Worm (Caenorhabditis elegans): Measurements from ENCODE around the gene spat-2.

The spat-2 gene

DNA sequence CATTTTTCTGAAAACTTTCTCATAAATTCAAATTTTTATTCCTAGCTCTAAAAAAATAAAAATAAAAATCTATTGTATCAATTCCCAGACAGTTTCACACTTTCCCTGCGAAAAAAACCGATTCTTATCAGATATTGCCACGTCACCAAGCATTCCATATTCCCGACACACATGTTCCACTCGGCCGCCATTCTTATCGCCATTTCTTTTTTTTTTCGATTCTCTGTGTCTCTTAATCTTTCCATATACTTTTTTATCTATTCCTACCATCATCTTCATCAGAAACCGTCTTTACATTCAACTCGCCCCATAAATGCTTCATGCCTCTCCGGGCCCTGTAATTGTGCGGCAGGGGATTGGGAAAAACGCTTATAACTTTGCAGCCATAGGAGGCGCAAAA is 50.7 kb downstream of the spat-2 start:
- no peak for TF ChIP-seq cog-1 (tag; optimal IDR thresholded peaks at IDR 0.05)
- no peak for TF ChIP-seq ztf-23 (GFP tag; IDR thresholded peaks at IDR 0.05)
- no peak for TF ChIP-seq T22C8.4 (GFP tag; IDR thresholded peaks at IDR 0.05)
- TF ChIP-seq med-1 (GFP tag; optimal IDR thresholded peaks at IDR 0.05; ENCODE audit: insufficient read depth), result no peak
- TF ChIP-seq ref-1 (GFP tag; conservative IDR thresholded peaks at IDR 0.05), result no peak
- TF ChIP-seq tab-1 (GFP tag; IDR thresholded peaks at IDR 0.05), result no peak
- no peak for TF ChIP-seq klf-2 (GFP tag; conservative IDR thresholded peaks at IDR 0.05)
- TF ChIP-seq flt-1 (GFP tag; IDR thresholded peaks at IDR 0.05), result no peak
- TF ChIP-seq ztf-29 (GFP tag; IDR thresholded peaks at IDR 0.05), result no peak

DNA sequence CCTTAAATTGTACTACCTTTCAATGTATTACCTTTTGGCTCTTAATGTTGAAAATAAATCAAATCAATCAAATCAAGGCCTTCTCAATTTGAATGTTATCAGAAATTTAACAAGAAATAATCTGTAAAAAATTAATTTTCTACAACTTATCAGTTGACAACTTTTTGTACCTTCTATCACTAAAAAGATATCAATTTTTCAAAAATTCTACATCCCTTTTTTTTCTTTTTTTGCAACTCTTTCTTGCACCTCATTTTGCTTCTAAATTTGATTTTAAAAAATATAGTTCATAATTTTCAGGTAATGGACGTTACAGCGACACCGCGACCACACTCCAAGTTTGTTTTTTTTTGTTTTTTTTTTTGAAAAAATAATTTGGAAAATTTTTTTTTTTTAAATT is 51.4 kb downstream of the spat-2 start, which contains the start of gene W09D6.5:
Gene W09D6.5 (plus strand): TSS at position 301 of the 400 bp plus-strand sequence.
- TF ChIP-seq med-1 (GFP tag; optimal IDR thresholded peaks at IDR 0.05; ENCODE audit: insufficient read depth) (no peak), ref-1 (GFP tag; conservative IDR thresholded peaks at IDR 0.05) (no peak), ztf-23 (GFP tag; IDR thresholded peaks at IDR 0.05) (no peak), flt-1 (GFP tag; IDR thresholded peaks at IDR 0.05) (no peak), tab-1 (GFP tag; IDR thresholded peaks at IDR 0.05) (no peak), T22C8.4 (GFP tag; IDR thresholded peaks at IDR 0.05) (no peak), ztf-29 (GFP tag; IDR thresholded peaks at IDR 0.05) (no peak), klf-2 (GFP tag; conservative IDR thresholded peaks at IDR 0.05) (no peak), cog-1 (tag; optimal IDR thresholded peaks at IDR 0.05) (no peak)

DNA sequence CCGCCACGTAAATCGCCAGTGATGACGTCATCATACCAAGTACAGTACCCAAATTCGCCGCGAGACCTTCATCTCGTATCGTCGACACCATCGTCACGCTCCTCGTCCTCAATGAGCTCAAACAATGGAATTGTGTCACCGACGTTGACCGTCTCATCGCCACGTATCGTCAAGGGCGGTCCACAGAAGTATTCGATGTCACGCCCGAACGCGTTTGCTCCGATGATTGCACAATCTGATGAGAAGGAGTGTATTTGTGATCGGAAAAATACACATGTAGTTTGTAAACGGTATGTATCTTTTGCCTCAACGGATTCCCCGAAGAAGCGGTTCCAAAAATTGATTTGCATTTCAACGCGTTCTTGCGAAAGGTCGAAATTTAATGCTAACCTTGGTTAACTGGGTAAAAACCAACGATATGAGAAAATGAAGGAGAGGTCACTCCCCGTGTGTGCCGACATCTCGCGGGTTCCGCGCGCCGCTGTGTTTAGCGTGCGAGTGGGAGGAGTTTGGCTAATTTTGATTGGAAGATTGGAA is 53.4 kb downstream of the spat-2 start:
- TF ChIP-seq tab-1 (GFP tag; IDR thresholded peaks at IDR 0.05) (no peak), flt-1 (GFP tag; IDR thresholded peaks at IDR 0.05) (peak; percentile 37; the same call in 1 of the 2 replicates)

DNA sequence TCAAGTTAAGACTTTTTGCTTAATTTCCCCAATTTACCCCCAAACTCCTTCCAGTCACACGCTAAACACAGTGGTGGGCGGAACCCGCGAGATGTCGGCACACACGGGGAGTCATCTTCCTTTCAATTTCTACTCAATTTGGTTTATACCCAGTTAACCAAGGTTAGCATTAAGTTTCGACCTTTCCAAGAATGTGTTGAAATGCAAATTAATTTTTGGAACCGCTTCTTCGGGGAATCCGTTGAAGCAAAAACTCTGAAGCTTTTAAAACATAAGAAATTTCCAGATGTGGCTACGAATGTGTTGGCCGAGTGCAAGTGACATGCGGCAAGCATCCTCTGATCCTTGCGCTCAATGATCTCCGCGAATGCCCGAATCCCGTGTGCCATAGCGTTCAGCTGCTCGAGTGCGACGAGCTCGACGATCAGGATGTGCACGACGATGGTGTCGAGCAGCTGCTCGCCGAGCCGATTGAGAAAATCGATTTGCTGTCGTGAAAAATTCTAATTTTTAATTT is 54.2 kb downstream of the spat-2 start:
- TF ChIP-seq tab-1 (GFP tag; IDR thresholded peaks at IDR 0.05) (no peak), ztf-29 (GFP tag; IDR thresholded peaks at IDR 0.05) (no peak), med-1 (GFP tag; optimal IDR thresholded peaks at IDR 0.05; ENCODE audit: insufficient read depth) (no peak)

DNA sequence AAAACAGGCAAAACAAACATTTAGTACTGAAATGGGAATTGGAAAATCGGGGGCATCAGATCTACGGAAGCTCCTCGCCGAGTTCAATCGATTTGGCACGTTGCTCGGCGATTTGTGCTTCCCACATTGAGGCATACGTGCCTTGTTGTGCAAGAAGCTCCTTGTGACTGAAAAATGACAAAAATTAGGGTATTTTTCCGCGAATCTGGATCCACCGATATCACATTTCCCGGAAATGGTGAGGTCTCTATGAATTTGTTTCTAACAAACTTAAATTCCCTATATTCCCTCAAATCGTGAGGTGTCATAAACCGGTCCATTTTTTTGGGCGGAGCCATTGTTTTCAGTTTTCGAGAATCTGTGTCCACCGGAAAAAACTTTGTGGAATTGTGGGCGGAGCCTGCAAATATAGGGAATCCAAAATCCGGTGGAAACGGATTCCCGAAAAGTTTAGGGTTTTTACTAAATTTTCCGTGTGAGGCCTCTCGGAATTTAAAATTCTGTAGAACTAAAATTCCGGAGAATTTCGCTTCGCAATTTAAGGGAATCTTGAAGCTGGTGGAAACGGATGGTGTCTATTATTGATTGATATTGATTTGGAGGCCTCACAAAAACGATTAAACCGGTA is 55.0 kb downstream of the spat-2 start:
- TF ChIP-seq klf-2 (GFP tag; conservative IDR thresholded peaks at IDR 0.05) (peak; percentile 72; the same call in 1 of the 2 replicates), ztf-23 (GFP tag; IDR thresholded peaks at IDR 0.05) (peak; percentile 68), tab-1 (GFP tag; IDR thresholded peaks at IDR 0.05) (0 out of 2 replicates have a peak, but pooled peaks have one; percentile 37), ref-1 (GFP tag; conservative IDR thresholded peaks at IDR 0.05) (no peak), T22C8.4 (GFP tag; IDR thresholded peaks at IDR 0.05) (no peak; the same call in 1 of the 2 replicates), flt-1 (GFP tag; IDR thresholded peaks at IDR 0.05) (peak; percentile 65; the same call in 1 of the 2 replicates), med-1 (GFP tag; optimal IDR thresholded peaks at IDR 0.05; ENCODE audit: insufficient read depth) (no peak), cog-1 (tag; optimal IDR thresholded peaks at IDR 0.05) (no peak), ztf-29 (GFP tag; IDR thresholded peaks at IDR 0.05) (no peak)

DNA sequence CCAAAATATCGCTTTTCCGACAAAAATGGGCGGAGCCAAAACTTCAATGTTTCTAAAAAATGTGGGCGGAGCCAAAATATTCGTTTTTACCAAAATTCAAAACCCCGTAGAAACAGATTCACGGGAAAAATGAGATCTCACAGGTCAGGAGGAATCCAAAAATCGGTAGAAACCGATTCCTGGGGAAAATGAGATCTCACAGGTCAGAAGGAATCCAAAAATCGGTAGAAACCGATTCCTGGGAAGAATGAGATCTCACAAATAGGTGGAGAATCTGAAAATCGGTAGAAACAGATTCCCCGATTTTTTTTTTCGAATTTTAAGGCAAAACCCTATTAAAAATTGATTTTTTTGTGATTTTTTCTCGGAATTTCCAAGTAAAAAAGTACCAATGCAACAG is 56.7 kb downstream of the spat-2 start:
- TF ChIP-seq tab-1 (GFP tag; IDR thresholded peaks at IDR 0.05), result no peak
- TF ChIP-seq cog-1 (tag; optimal IDR thresholded peaks at IDR 0.05), result no peak
- TF ChIP-seq ref-1 (GFP tag; conservative IDR thresholded peaks at IDR 0.05), result no peak
- TF ChIP-seq flt-1 (GFP tag; IDR thresholded peaks at IDR 0.05), result peak; percentile 31; the same call in 1 of the 2 replicates
- TF ChIP-seq klf-2 (GFP tag; conservative IDR thresholded peaks at IDR 0.05), result 0 out of 2 replicates have a peak, but pooled peaks have one; percentile 63
- no peak for TF ChIP-seq T22C8.4 (GFP tag; IDR thresholded peaks at IDR 0.05)
- no peak for TF ChIP-seq med-1 (GFP tag; optimal IDR thresholded peaks at IDR 0.05; ENCODE audit: insufficient read depth)
- peak; percentile 77 for TF ChIP-seq ztf-23 (GFP tag; IDR thresholded peaks at IDR 0.05)
- TF ChIP-seq ztf-29 (GFP tag; IDR thresholded peaks at IDR 0.05), result no peak

DNA sequence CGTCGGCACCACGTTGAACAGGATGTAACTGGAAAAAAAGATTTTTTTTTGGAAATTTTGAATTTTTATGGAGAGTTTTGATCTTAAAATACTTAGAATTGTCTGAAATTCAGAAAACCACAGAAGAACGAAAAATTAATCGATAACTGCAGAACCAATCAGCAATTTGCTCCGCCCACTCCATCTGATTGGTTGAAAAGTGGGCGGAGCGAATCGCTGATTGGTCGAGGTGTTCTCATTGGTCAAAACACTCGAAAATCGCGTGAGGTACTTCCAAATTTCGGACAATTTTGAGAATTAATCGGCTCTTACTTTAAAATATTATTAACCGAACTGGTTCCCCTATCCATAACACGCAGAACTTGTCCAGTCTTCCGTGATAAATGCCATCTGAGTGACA is 58.9 kb downstream of the spat-2 start:
- no peak for TF ChIP-seq flt-1 (GFP tag; IDR thresholded peaks at IDR 0.05)
- no peak for TF ChIP-seq ztf-23 (GFP tag; IDR thresholded peaks at IDR 0.05)
- no peak for TF ChIP-seq klf-2 (GFP tag; conservative IDR thresholded peaks at IDR 0.05)
- no peak for TF ChIP-seq tab-1 (GFP tag; IDR thresholded peaks at IDR 0.05)
- TF ChIP-seq med-1 (GFP tag; optimal IDR thresholded peaks at IDR 0.05; ENCODE audit: insufficient read depth), result no peak
- TF ChIP-seq ref-1 (GFP tag; conservative IDR thresholded peaks at IDR 0.05), result no peak
- TF ChIP-seq ztf-29 (GFP tag; IDR thresholded peaks at IDR 0.05), result no peak
- no peak for TF ChIP-seq cog-1 (tag; optimal IDR thresholded peaks at IDR 0.05)
- TF ChIP-seq T22C8.4 (GFP tag; IDR thresholded peaks at IDR 0.05), result no peak

DNA sequence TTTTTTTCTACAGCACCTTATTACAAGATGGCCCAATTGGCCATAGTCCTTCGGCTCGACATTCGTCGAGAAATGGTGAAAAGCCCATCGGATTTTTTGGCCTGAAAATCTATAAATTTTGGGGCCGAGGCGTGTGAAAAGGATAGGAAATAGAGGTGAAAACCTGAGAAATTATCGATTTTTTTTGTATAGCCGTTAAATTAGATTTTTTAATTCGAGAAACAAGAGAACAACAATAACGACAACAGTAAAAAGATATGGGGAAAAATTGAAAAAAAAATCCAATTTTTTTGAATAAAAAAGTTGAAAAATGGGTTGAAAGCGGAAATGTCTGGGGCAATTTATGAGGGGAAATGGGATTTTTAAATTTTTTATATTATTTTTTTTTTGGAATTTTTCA is 63.1 kb downstream of the spat-2 start, which contains the start of gene hmt-1:
Gene hmt-1 (minus strand): TSS at position 101 of the 400 bp plus-strand sequence.
- TF ChIP-seq ref-1 (GFP tag; conservative IDR thresholded peaks at IDR 0.05) (no peak), klf-2 (GFP tag; conservative IDR thresholded peaks at IDR 0.05) (no peak), ztf-23 (GFP tag; IDR thresholded peaks at IDR 0.05) (no peak), T22C8.4 (GFP tag; IDR thresholded peaks at IDR 0.05) (no peak), tab-1 (GFP tag; IDR thresholded peaks at IDR 0.05) (no peak), ztf-29 (GFP tag; IDR thresholded peaks at IDR 0.05) (no peak), cog-1 (tag; optimal IDR thresholded peaks at IDR 0.05) (no peak), flt-1 (GFP tag; IDR thresholded peaks at IDR 0.05) (no peak), med-1 (GFP tag; optimal IDR thresholded peaks at IDR 0.05; ENCODE audit: insufficient read depth) (no peak)

DNA sequence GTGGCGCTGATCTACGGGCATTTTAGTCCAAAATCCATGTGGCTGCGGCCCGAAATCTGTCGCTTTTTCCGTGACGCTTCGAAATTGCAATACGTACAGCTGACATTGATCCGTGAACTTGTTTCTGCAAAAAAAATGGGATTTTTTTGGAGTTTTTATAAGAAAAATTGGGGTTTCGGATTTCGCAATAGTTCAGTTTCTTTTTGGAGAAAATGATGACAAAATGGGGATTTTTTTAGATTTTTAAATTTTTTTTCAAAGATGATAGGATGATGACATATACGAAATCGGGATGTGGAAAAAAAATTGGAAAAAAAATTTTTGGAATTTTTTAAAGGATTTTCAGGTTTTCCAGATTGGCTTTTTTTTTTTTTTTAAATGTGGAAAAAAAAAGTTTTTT is 64.5 kb downstream of the spat-2 start:
- TF ChIP-seq T22C8.4 (GFP tag; IDR thresholded peaks at IDR 0.05) (no peak), ref-1 (GFP tag; conservative IDR thresholded peaks at IDR 0.05) (no peak), cog-1 (tag; optimal IDR thresholded peaks at IDR 0.05) (no peak)

DNA sequence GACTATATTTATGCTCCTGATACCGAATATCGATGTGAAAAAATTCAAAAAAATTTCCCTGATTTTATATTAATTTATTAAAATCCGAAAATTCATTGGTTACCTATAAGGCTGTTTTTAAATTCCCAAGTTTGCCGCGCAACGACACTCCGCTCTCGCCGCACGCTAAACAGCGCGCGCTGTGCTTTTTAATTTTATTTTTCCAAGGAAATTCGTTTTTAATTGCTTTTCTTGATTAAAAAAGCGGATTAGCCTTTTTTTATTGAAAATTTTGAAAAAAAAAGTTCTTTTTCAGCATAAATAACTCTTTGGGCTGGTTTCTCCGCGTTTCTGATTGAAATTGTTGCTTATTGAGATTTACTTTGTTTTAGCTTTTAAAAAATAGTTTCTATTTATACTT is 70.6 kb downstream of the spat-2 start:
- TF ChIP-seq ztf-29 (GFP tag; IDR thresholded peaks at IDR 0.05) (no peak), ztf-23 (GFP tag; IDR thresholded peaks at IDR 0.05) (no peak), cog-1 (tag; optimal IDR thresholded peaks at IDR 0.05) (no peak), T22C8.4 (GFP tag; IDR thresholded peaks at IDR 0.05) (no peak), tab-1 (GFP tag; IDR thresholded peaks at IDR 0.05) (no peak), ref-1 (GFP tag; conservative IDR thresholded peaks at IDR 0.05) (no peak), klf-2 (GFP tag; conservative IDR thresholded peaks at IDR 0.05) (no peak), flt-1 (GFP tag; IDR thresholded peaks at IDR 0.05) (no peak), med-1 (GFP tag; optimal IDR thresholded peaks at IDR 0.05; ENCODE audit: insufficient read depth) (no peak)
